Fruit fly (Drosophila melanogaster) whole organism, wandering third instar larva: ENCODE results near the gene robl62A.
A peak's percentile ranks its signal among the peaks of the same experiment; 100 is the strongest.

Source experiments
- Hnf4 ChIP-seq: fragments of 200-800 bp; sonication (Bioruptor generic); optimal IDR thresholded peaks from 2 replicates; lab custom pipeline; 2016; ENCODE audit warnings: missing biosample characterization, mild to moderate bottlenecking, missing genetic modification characterization
- Mio ChIP-seq: sonication (Bioruptor generic); optimal IDR thresholded peaks from 2 replicates; lab custom pipeline; 2016; ENCODE audit warnings: missing biosample characterization, missing genetic modification characterization
- fru ChIP-seq: fragments of 200-800 bp; sonication (Bioruptor generic); optimal IDR thresholded peaks from 3 replicates; lab custom pipeline; 2016; ENCODE audit warnings: missing biosample characterization, mild to moderate bottlenecking, missing genetic modification characterization

dm6 chr3L:1517274-1518047, 40.0 kb downstream of the robl62A start:
- TF ChIP-seq fru (GFP tag; lab: Kevin White, UChicago), result peak; percentile 76
- peak; percentile 40 for TF ChIP-seq Mio
- TF ChIP-seq Hnf4 (GFP tag; lab: Kevin White, UChicago), result no peak
